Worm (Caenorhabditis elegans): ENCODE data around the gene srsx-21.
A peak's percentile ranks its signal among the peaks of the same experiment; 100 is the strongest.

srsx-21 gene

ce11 chrV:9837679-9838078, at the start of gene srsx-21:
srsx-21 (plus strand) TSS chrV:9837979.
- TF ChIP-seq cnd-1 (tag; optimal IDR thresholded peaks at IDR 0.05) (no peak), snpc-4 (tag; optimal IDR thresholded peaks at IDR 0.05) (no peak)

ce11 chrV:9789657-9790261, 48.0 kb upstream of the srsx-21 start, which contains the start of gene ztf-7:
ztf-7 (minus strand) TSS chrV:9789707.
- TF ChIP-seq nhr-2 (tag; optimal IDR thresholded peaks at IDR 0.05) (no peak), sptf-1 (tag; optimal IDR thresholded peaks at IDR 0.05) (peak; percentile 68), unc-39 (tag; optimal IDR thresholded peaks at IDR 0.05) (no peak), ceh-83 (GFP tag; optimal IDR thresholded peaks at IDR 0.05) (no peak), M03D4.4 (tag; optimal IDR thresholded peaks at IDR 0.05) (no peak), cnd-1 (tag; optimal IDR thresholded peaks at IDR 0.05) (no peak), lin-32 (GFP tag; optimal IDR thresholded peaks at IDR 0.05) (peak; percentile 4), nhr-28 (tag; optimal IDR thresholded peaks at IDR 0.05) (no peak), nhr-237 (tag; optimal IDR thresholded peaks at IDR 0.05) (peak; percentile 42), elt-3 (tag; optimal IDR thresholded peaks at IDR 0.05) (no peak), mep-1 (tag; optimal IDR thresholded peaks at IDR 0.05) (peak; percentile 92), ceh-39 (tag; optimal IDR thresholded peaks at IDR 0.05) (no peak), ces-1 (GFP tag; optimal IDR thresholded peaks at IDR 0.05) (no peak), ham-2 (GFP tag; optimal IDR thresholded peaks at IDR 0.05) (no peak), unc-120 (tag; optimal IDR thresholded peaks at IDR 0.05; ENCODE audit: poor library complexity, severe bottlenecking) (no peak), zip-8 (tag; optimal IDR thresholded peaks at IDR 0.05) (no peak), unc-62 (GFP tag; optimal IDR thresholded peaks at IDR 0.05) (peak; percentile 67), pha-4 (tag; optimal IDR thresholded peaks at IDR 0.05) (peak; percentile 84), nhr-76 (tag; optimal IDR thresholded peaks at IDR 0.05) (no peak), ceh-43 (GFP tag; optimal IDR thresholded peaks at IDR 0.05) (no peak), hlh-1 (tag; optimal IDR thresholded peaks at IDR 0.05) (peak; percentile 72), nhr-12 (tag; optimal IDR thresholded peaks at IDR 0.05) (no peak), sem-2 (GFP tag; optimal IDR thresholded peaks at IDR 0.05) (no peak), bed-3 (GFP tag; optimal IDR thresholded peaks at IDR 0.05) (no peak), tbx-8 (GFP tag; optimal IDR thresholded peaks at IDR 0.05) (no peak), flh-1 (GFP tag; optimal IDR thresholded peaks at IDR 0.05) (no peak), ztf-11 (tag; optimal IDR thresholded peaks at IDR 0.05) (no peak), mab-5 (tag; optimal IDR thresholded peaks at IDR 0.05) (no peak), drap-1 (GFP tag; optimal IDR thresholded peaks at IDR 0.05) (no peak), snpc-4 (tag; optimal IDR thresholded peaks at IDR 0.05) (no peak), mls-2 (tag; optimal IDR thresholded peaks at IDR 0.05) (no peak), blmp-1 (tag; optimal IDR thresholded peaks at IDR 0.05) (no peak), lsy-2 (tag; optimal IDR thresholded peaks at IDR 0.05) (no peak), lin-13 (tag; optimal IDR thresholded peaks at IDR 0.05) (peak; percentile 84), elt-1 (tag; optimal IDR thresholded peaks at IDR 0.05; ENCODE audit: borderline replicate concordance, insufficient read depth) (no peak)

- TF ChIP-seq lin-32 (GFP tag; optimal IDR thresholded peaks at IDR 0.05) (no peak), nhr-12 (tag; optimal IDR thresholded peaks at IDR 0.05) (no peak), unc-39 (tag; optimal IDR thresholded peaks at IDR 0.05) (no peak)
These were observed 46.4 kb upstream of the srsx-21 start, which contains the start of gene lipl-2 for ce11 chrV:9791332-9791731. lipl-2 (plus strand) TSS chrV:9791567.

- no peak for TF ChIP-seq bed-3 (GFP tag; optimal IDR thresholded peaks at IDR 0.05)
- TF ChIP-seq zip-8 (tag; optimal IDR thresholded peaks at IDR 0.05) = no peak
- no peak for TF ChIP-seq blmp-1 (tag; optimal IDR thresholded peaks at IDR 0.05)
- TF ChIP-seq tbx-8 (GFP tag; optimal IDR thresholded peaks at IDR 0.05) = no peak
- TF ChIP-seq sem-2 (GFP tag; optimal IDR thresholded peaks at IDR 0.05) = no peak
- TF ChIP-seq sptf-1 (tag; optimal IDR thresholded peaks at IDR 0.05) = no peak
- TF ChIP-seq M03D4.4 (tag; optimal IDR thresholded peaks at IDR 0.05) = no peak
- TF ChIP-seq flh-1 (GFP tag; optimal IDR thresholded peaks at IDR 0.05) = no peak
- no peak for TF ChIP-seq nhr-12 (tag; optimal IDR thresholded peaks at IDR 0.05)
- no peak for TF ChIP-seq elt-3 (tag; optimal IDR thresholded peaks at IDR 0.05)
- no peak for TF ChIP-seq unc-39 (tag; optimal IDR thresholded peaks at IDR 0.05)
- no peak for TF ChIP-seq ceh-43 (GFP tag; optimal IDR thresholded peaks at IDR 0.05)
- no peak for TF ChIP-seq cnd-1 (tag; optimal IDR thresholded peaks at IDR 0.05)
- no peak for TF ChIP-seq nhr-28 (tag; optimal IDR thresholded peaks at IDR 0.05)
- no peak for TF ChIP-seq mep-1 (tag; optimal IDR thresholded peaks at IDR 0.05)
- no peak for TF ChIP-seq snpc-4 (tag; optimal IDR thresholded peaks at IDR 0.05)
- no peak for TF ChIP-seq mls-2 (tag; optimal IDR thresholded peaks at IDR 0.05)
These were observed 42.8 kb upstream of the srsx-21 start for ce11 chrV:9794997-9795396.
